Fruit fly (Drosophila melanogaster): Measurements from ENCODE around the gene mtSSB.

Gene mtSSB

dm6 chr3R:16231385-16232307 is 26.6 kb upstream of the mtSSB start:
- TF ChIP-seq CG4318 (GFP tag; optimal IDR thresholded peaks at IDR 0.05) (peak; percentile 72), CG11294 (GFP tag; IDR thresholded peaks at IDR 0.05) (no peak), eg (GFP tag; IDR thresholded peaks at IDR 0.05) (no peak), pdm3 (GFP tag; optimal IDR thresholded peaks at IDR 0.05) (peak; percentile 81), Lpt (GFP tag; optimal IDR thresholded peaks at IDR 0.05) (peak; percentile 43), CG16779 (tag; optimal IDR thresholded peaks at IDR 0.05) (peak; percentile 75), Sox14 (GFP tag; optimal IDR thresholded peaks at IDR 0.05) (peak; percentile 64), Eip75B (GFP tag; optimal IDR thresholded peaks at IDR 0.05) (peak; percentile 80), CG11902 (GFP tag; optimal IDR thresholded peaks at IDR 0.05) (peak; percentile 71), Eip78C (GFP tag) (peak; percentile 88), CG6792 (GFP tag; optimal IDR thresholded peaks at IDR 0.05) (peak; percentile 60), dac (GFP tag; optimal IDR thresholded peaks at IDR 0.05) (peak; percentile 44), svp (GFP tag) (peak; percentile 81), CG3919 (GFP tag; optimal IDR thresholded peaks at IDR 0.05) (peak; percentile 76), Sox15 (GFP tag; optimal IDR thresholded peaks at IDR 0.05) (peak; percentile 65), CG6276 (GFP tag; optimal IDR thresholded peaks at IDR 0.05) (peak; percentile 70), topi (GFP tag; optimal IDR thresholded peaks at IDR 0.05) (peak; percentile 70), CG31627 (GFP tag; optimal IDR thresholded peaks at IDR 0.05) (peak; percentile 62), Hr38 (GFP tag; optimal IDR thresholded peaks at IDR 0.05) (no peak), CG7368 (GFP tag; optimal IDR thresholded peaks at IDR 0.05) (peak; percentile 64), spab (GFP tag; optimal IDR thresholded peaks at IDR 0.05) (peak; percentile 68), Hr39 (GFP tag; optimal IDR thresholded peaks at IDR 0.05) (peak; percentile 78), CG1621 (tag; optimal IDR thresholded peaks at IDR 0.05) (peak; percentile 33), achi (GFP tag; optimal IDR thresholded peaks at IDR 0.05) (peak; percentile 71), CG15336 (GFP tag; IDR thresholded peaks at IDR 0.05) (no peak), Sox102F (GFP tag; optimal IDR thresholded peaks at IDR 0.05) (peak; percentile 43), fd85E (GFP tag; optimal IDR thresholded peaks at IDR 0.05) (no peak), CG3032 (tag; optimal IDR thresholded peaks at IDR 0.05) (peak; percentile 77), cyc (GFP tag; optimal IDR thresholded peaks at IDR 0.05) (peak; percentile 42), salr (GFP tag; optimal IDR thresholded peaks at IDR 0.05) (peak; percentile 20 to 72), Blimp-1 (GFP tag; optimal IDR thresholded peaks at IDR 0.05) (peak; percentile 3), acj6 (GFP tag; optimal IDR thresholded peaks at IDR 0.05) (peak; percentile 80), ss (GFP tag; optimal IDR thresholded peaks at IDR 0.05) (peak; percentile 16 to 83), esn (GFP tag; optimal IDR thresholded peaks at IDR 0.05) (peak; percentile 70), Gug (GFP tag; IDR thresholded peaks at IDR 0.05) (no peak), lz (GFP tag; optimal IDR thresholded peaks at IDR 0.05) (peak; percentile 43), CG8119 (GFP tag; IDR thresholded peaks at IDR 0.05) (no peak), Eip93F (GFP tag; optimal IDR thresholded peaks at IDR 0.05) (peak; percentile 42), dsx (GFP tag; optimal IDR thresholded peaks at IDR 0.05; ENCODE audit: poor library complexity, severe bottlenecking) (peak; percentile 51), CG10631 (GFP tag; optimal IDR thresholded peaks at IDR 0.05) (peak; percentile 73), OdsH (GFP tag; optimal IDR thresholded peaks at IDR 0.05) (peak; percentile 79), CG8632 (GFP tag; optimal IDR thresholded peaks at IDR 0.05) (peak; percentile 70), CG9139 (GFP tag; optimal IDR thresholded peaks at IDR 0.05) (peak; percentile 13), Hr4 (GFP tag; optimal IDR thresholded peaks at IDR 0.05) (peak; percentile 85), CG11762 (GFP tag; optimal IDR thresholded peaks at IDR 0.05; ENCODE audit: insufficient read depth) (peak; percentile 57), fd59A (GFP tag; optimal IDR thresholded peaks at IDR 0.05) (peak; percentile 76), Ets96B (tag; optimal IDR thresholded peaks at IDR 0.05) (peak; percentile 64), Smox (GFP tag; optimal IDR thresholded peaks at IDR 0.05) (peak; percentile 50), CG34406 (GFP tag; optimal IDR thresholded peaks at IDR 0.05) (peak; percentile 43), CG10669 (GFP tag; optimal IDR thresholded peaks at IDR 0.05) (peak; percentile 78)
